Fruit fly (Drosophila melanogaster) whole organism, embryonic: ENCODE results near the gene PpV.

Experiments used
- CG10462 ChIP-seq: fragments of 200-800 bp; sonication (Bioruptor generic); optimal IDR thresholded peaks from 2 replicates; lab custom pipeline; 2016; ENCODE audit warnings: missing biosample characterization, missing genetic modification characterization
- CG12071 ChIP-seq: fragments of 200-800 bp; sonication (Bioruptor generic); optimal IDR thresholded peaks from 3 replicates; lab custom pipeline; 2018; ENCODE audit warnings: missing biosample characterization, mild to moderate bottlenecking, missing genetic modification characterization
- CG13123 ChIP-seq: fragments of 200-800 bp; sonication (Bioruptor generic); optimal IDR thresholded peaks from 2 replicates; lab custom pipeline; 2016; ENCODE audit warnings: missing biosample characterization, missing genetic modification characterization
- CG13624 ChIP-seq: fragments of 200-800 bp; sonication (Bioruptor generic); optimal IDR thresholded peaks from 2 replicates; lab custom pipeline; 2016; ENCODE audit warnings: missing biosample characterization, missing genetic modification characterization
- CG14014 ChIP-seq: fragments of 200-800 bp; sonication (Bioruptor generic); IDR thresholded peaks from 2 replicates; pipeline ENCODE4 v1.3.6; 2022; ENCODE audit warnings: missing biosample characterization, missing genetic modification characterization
- CG14441 ChIP-seq: fragments of 200-800 bp; sonication (Bioruptor generic); IDR thresholded peaks from 2 replicates; pipeline ENCODE4 v1.3.6; 2022; ENCODE audit warnings: missing biosample characterization, missing genetic modification characterization
- CG17802 ChIP-seq: fragments of 200-800 bp; sonication (Bioruptor generic); optimal IDR thresholded peaks from 2 replicates; lab custom pipeline; 2018; ENCODE audit warnings: missing biosample characterization, mild to moderate bottlenecking, missing genetic modification characterization, moderate library complexity
- CG18599 ChIP-seq: fragments of 200-800 bp; sonication (Bioruptor generic); optimal IDR thresholded peaks from 3 replicates; lab custom pipeline; 2017; ENCODE audit warnings: missing biosample characterization, missing genetic modification characterization, mild to moderate bottlenecking, moderate library complexity, missing genetic modification reagents
- CG18619 ChIP-seq: fragments of 200-800 bp; sonication (Bioruptor generic); optimal IDR thresholded peaks from 3 replicates; lab custom pipeline; 2017; ENCODE audit warnings: missing biosample characterization, mild to moderate bottlenecking, missing genetic modification characterization
- CG30403 ChIP-seq: fragments of 200-800 bp; sonication (Bioruptor generic); optimal IDR thresholded peaks from 3 replicates; lab custom pipeline; 2016; ENCODE audit warnings: missing biosample characterization, missing genetic modification characterization
- CG31441 ChIP-seq: fragments of 200-800 bp; sonication (Bioruptor generic); IDR thresholded peaks from 2 replicates; pipeline ENCODE4 v1.3.6; 2022; ENCODE audit warnings: missing biosample characterization, missing genetic modification characterization
- CG4424 ChIP-seq: fragments of 200-800 bp; sonication (Bioruptor generic); optimal IDR thresholded peaks from 3 replicates; lab custom pipeline; 2016; ENCODE audit warnings: missing biosample characterization, missing genetic modification characterization
- CG6765 ChIP-seq: fragments of 200-800 bp; sonication (Bioruptor generic); optimal IDR thresholded peaks from 3 replicates; lab custom pipeline; 2017; ENCODE audit warnings: missing biosample characterization, mild to moderate bottlenecking, missing genetic modification characterization
- CG7786 ChIP-seq: fragments of 200-800 bp; sonication (Bioruptor generic); optimal IDR thresholded peaks from 2 replicates; lab custom pipeline; 2016; ENCODE audit warnings: missing biosample characterization, missing genetic modification characterization
- CG8359 ChIP-seq: fragments of 200-800 bp; sonication (Bioruptor generic); optimal IDR thresholded peaks from 2 replicates; lab custom pipeline; 2017; ENCODE audit warnings: missing biosample characterization, mild to moderate bottlenecking, missing genetic modification characterization, borderline replicate concordance
- E2f1 ChIP-seq: fragments of 200-800 bp; sonication (Bioruptor generic); IDR thresholded peaks from 2 replicates; pipeline ENCODE4 v1.3.6; 2022; ENCODE audit warnings: missing biosample characterization, missing genetic modification characterization
- Mrtf ChIP-seq: fragments of 200-800 bp; sonication (Bioruptor generic); IDR thresholded peaks from 3 replicates; pipeline ENCODE4 v1.3.6; 2022; ENCODE audit warnings: missing biosample characterization, missing genetic modification characterization
- NK7.1 ChIP-seq: fragments of 200-800 bp; sonication (Bioruptor generic); optimal IDR thresholded peaks from 3 replicates; lab custom pipeline; 2016; ENCODE audit warnings: missing biosample characterization, missing genetic modification characterization
- Nf-YA ChIP-seq: fragments of 200-800 bp; sonication (Bioruptor generic); IDR thresholded peaks from 2 replicates; pipeline ENCODE4 v1.3.6; 2022; ENCODE audit warnings: missing biosample characterization, missing genetic modification characterization
- Sin3A ChIP-seq: fragments of >200 bp; optimal IDR thresholded peaks from 2 replicates; lab custom pipeline; 2018
- Sox102F ChIP-seq: fragments of 200-800 bp; sonication (Bioruptor generic); optimal IDR thresholded peaks from 2 replicates; lab custom pipeline; 2018; ENCODE audit warnings: missing biosample characterization, mild to moderate bottlenecking, missing genetic modification characterization, moderate library complexity
- Spps ChIP-seq: fragments of 200-800 bp; sonication (Bioruptor generic); optimal IDR thresholded peaks from 2 replicates; lab custom pipeline; 2018; ENCODE audit warnings: missing biosample characterization, mild to moderate bottlenecking, missing genetic modification characterization
- Usf ChIP-seq: fragments of 200-800 bp; sonication (Bioruptor generic); optimal IDR thresholded peaks from 2 replicates; lab custom pipeline; 2017; ENCODE audit warnings: missing genotype, missing biosample characterization, missing genetic modification characterization
- Xbp1 ChIP-seq: fragments of 200-800 bp; sonication (Bioruptor generic); optimal IDR thresholded peaks from 3 replicates; lab custom pipeline; 2016; ENCODE audit warnings: missing biosample characterization, mild to moderate bottlenecking, missing genetic modification characterization
- YL-1 ChIP-seq: fragments of 200-800 bp; sonication (Bioruptor generic); optimal IDR thresholded peaks from 3 replicates; lab custom pipeline; 2017; ENCODE audit warnings: missing biosample characterization, mild to moderate bottlenecking, missing genetic modification characterization
- abd-A ChIP-seq: fragments of 200-800 bp; sonication (Bioruptor generic); optimal IDR thresholded peaks from 3 replicates; lab custom pipeline; 2019; ENCODE audit warnings: missing biosample characterization, mild to moderate bottlenecking, missing genetic modification characterization, moderate library complexity
- al ChIP-seq: fragments of 200-800 bp; sonication (Bioruptor generic); IDR thresholded peaks from 2 replicates; pipeline ENCODE4 v1.3.6; 2022; ENCODE audit warnings: missing biosample characterization, missing genetic modification characterization
- amos ChIP-seq: fragments of 200-800 bp; sonication (Bioruptor generic); IDR thresholded peaks from 2 replicates; pipeline ENCODE4 v1.3.6; 2022; ENCODE audit warnings: missing biosample characterization, missing genetic modification characterization; ENCODE audit not compliant: partially characterized antibody
- cato ChIP-seq: fragments of 200-800 bp; sonication (Bioruptor generic); optimal IDR thresholded peaks from 2 replicates; lab custom pipeline; 2016; ENCODE audit warnings: missing biosample characterization, missing genetic modification characterization, borderline replicate concordance
- chinmo ChIP-seq: fragments of 200-800 bp; sonication (Bioruptor generic); IDR thresholded peaks from 4 replicates; pipeline ENCODE4 v1.3.6; 2022; ENCODE audit warnings: missing biosample characterization, missing genetic modification characterization; ENCODE audit not compliant: partially characterized antibody
- chm ChIP-seq: fragments of 200-800 bp; sonication (Bioruptor generic); IDR thresholded peaks from 2 replicates; pipeline ENCODE4 v1.3.6; 2022; ENCODE audit warnings: missing biosample characterization, missing genetic modification characterization
- corto ChIP-seq: fragments of 200-800 bp; sonication (Bioruptor generic); optimal IDR thresholded peaks from 2 replicates; lab custom pipeline; 2016; ENCODE audit warnings: missing biosample characterization, mild to moderate bottlenecking, missing genetic modification characterization, moderate library complexity
- crp ChIP-seq, 2 experiments: fragments of 200-800 bp; sonication (Bioruptor generic); optimal IDR thresholded peaks; 2 replicates in 1 of 2; 3 replicates in 1 of 2; lab custom pipeline; 2017; ENCODE audit warnings: missing biosample characterization in 2 of 2, missing genetic modification characterization in 2 of 2, mild to moderate bottlenecking in 1 of 2, moderate library complexity in 1 of 2
- disco-r ChIP-seq: fragments of 200-800 bp; sonication (Bioruptor generic); optimal IDR thresholded peaks from 2 replicates; lab custom pipeline; 2016; ENCODE audit warnings: missing biosample characterization, missing genetic modification characterization
- fd3F ChIP-seq: fragments of 200-800 bp; sonication (Bioruptor generic); optimal IDR thresholded peaks from 2 replicates; lab custom pipeline; 2018; ENCODE audit warnings: missing biosample characterization, mild to moderate bottlenecking, missing genetic modification characterization, moderate library complexity
- hbn ChIP-seq: fragments of 200-800 bp; sonication (Bioruptor generic); IDR thresholded peaks from 2 replicates; pipeline ENCODE4 v1.3.6; 2022; ENCODE audit warnings: missing biosample characterization, missing genetic modification characterization; ENCODE audit not compliant: partially characterized antibody
- hkb ChIP-seq, 2 experiments: fragments of 200-800 bp in 1 of 2; fragments of >200 bp in 1 of 2; sonication (Bioruptor generic) in 1 of 2; IDR thresholded peaks in 1 of 2; optimal IDR thresholded peaks in 1 of 2; 2 replicates each; pipeline versions ENCODE4 v1.3.6 to Lab custom; 2017 to 2022; ENCODE audit warnings: missing biosample characterization in 1 of 2, missing genetic modification characterization in 1 of 2
- lbe ChIP-seq: fragments of 200-800 bp; sonication (Bioruptor generic); optimal IDR thresholded peaks from 2 replicates; lab custom pipeline; 2016; ENCODE audit warnings: missing biosample characterization, mild to moderate bottlenecking, missing genetic modification characterization
- lov ChIP-seq, 2 experiments: fragments of 200-800 bp in 1 of 2; fragments of >200 bp in 1 of 2; sonication (Bioruptor generic) in 1 of 2; IDR thresholded peaks in 1 of 2; optimal IDR thresholded peaks in 1 of 2; 2 replicates in 1 of 2; 3 replicates in 1 of 2; pipeline versions ENCODE4 v1.3.6 to Lab custom; 2017 to 2022; ENCODE audit warnings: missing biosample characterization in 1 of 2, missing genetic modification characterization in 1 of 2
- maf-S ChIP-seq: fragments of 200-800 bp; sonication (Bioruptor generic); optimal IDR thresholded peaks from 2 replicates; lab custom pipeline; 2016; ENCODE audit warnings: missing biosample characterization, missing genetic modification characterization
- nerfin-2 ChIP-seq: fragments of 200-800 bp; sonication (Bioruptor generic); IDR thresholded peaks from 2 replicates; pipeline ENCODE4 v1.3.6; 2022; ENCODE audit warnings: missing biosample characterization, missing genetic modification characterization; ENCODE audit not compliant: partially characterized antibody
- pan ChIP-seq, 4 experiments: fragments of >200 bp in 3 of 4; fragments of 200-800 bp in 1 of 4; sonication (Bioruptor generic) in 1 of 4; optimal IDR thresholded peaks in 3 of 4; IDR thresholded peaks in 1 of 4; 2 replicates each; pipeline versions ENCODE4 v1.3.6 to Lab custom; 2017 to 2022; ENCODE audit warnings: missing biosample characterization in 2 of 4, missing genetic modification characterization in 2 of 4, mixed read lengths in 1 of 4
- pb ChIP-seq: fragments of 200-800 bp; sonication (Bioruptor generic); optimal IDR thresholded peaks from 3 replicates; lab custom pipeline; 2016; ENCODE audit warnings: missing biosample characterization, missing genetic modification characterization
- psq ChIP-seq: fragments of 200-800 bp; sonication (Bioruptor generic); optimal IDR thresholded peaks from 2 replicates; lab custom pipeline; 2017; ENCODE audit warnings: missing biosample characterization, missing genetic modification characterization
- sd ChIP-seq: fragments of 200-800 bp; sonication (Bioruptor generic); optimal IDR thresholded peaks from 3 replicates; lab custom pipeline; 2018; ENCODE audit warnings: missing biosample characterization, mild to moderate bottlenecking, missing genetic modification characterization, moderate library complexity
- sima ChIP-seq: fragments of 200-800 bp; sonication (Bioruptor generic); optimal IDR thresholded peaks from 2 replicates; lab custom pipeline; 2016; ENCODE audit warnings: missing biosample characterization, missing genetic modification characterization
- vvl ChIP-seq: fragments of 200-800 bp; sonication (Bioruptor generic); IDR thresholded peaks from 2 replicates; pipeline ENCODE4 v1.3.6; 2022; ENCODE audit warnings: missing biosample characterization, missing genetic modification characterization

The PpV gene

dm6 chrX:6330369-6330949 lies 42.3 kb downstream of the PpV start, which contains the start of gene CG42240 (continued):
- peak; percentile 81 for TF ChIP-seq Spps (tag; lab: Kevin White, UChicago)
- TF ChIP-seq CG8359 (GFP tag; lab: Kevin White, UChicago), result peak; percentile 69
- peak; percentile 72 for TF ChIP-seq CG14441 (GFP tag; lab: Robert Waterston, UW)
- peak; percentile 81 for TF ChIP-seq cato (GFP tag; lab: Kevin White, UChicago)
- peak; percentile 94 for TF ChIP-seq CG4424 (GFP tag; lab: Kevin White, UChicago)
- peak; percentile 81 for TF ChIP-seq lbe (GFP tag; lab: Kevin White, UChicago)
- peak; percentile 77 for TF ChIP-seq maf-S (GFP tag; lab: Kevin White, UChicago)
- TF ChIP-seq Sin3A, result no peak
- peak; percentile 93 for TF ChIP-seq Sox102F (GFP tag; lab: Kevin White, UChicago)
- TF ChIP-seq hbn (GFP tag; lab: Robert Waterston, UW), result no peak
- TF ChIP-seq CG7786 (GFP tag; lab: Kevin White, UChicago), result peak; percentile 67
- TF ChIP-seq pb (GFP tag; lab: Kevin White, UChicago), result peak; percentile 59
- TF ChIP-seq NK7.1 (GFP tag; lab: Kevin White, UChicago), result peak; percentile 73
- TF ChIP-seq lov (optimal IDR thresholded peaks at IDR 0.05; lab: Kevin White, UChicago), result no peak
- TF ChIP-seq lov (GFP tag; IDR thresholded peaks at IDR 0.05; lab: Robert Waterston, UW), result no peak
- TF ChIP-seq amos (GFP tag; lab: Robert Waterston, UW), result no peak
- TF ChIP-seq nerfin-2 (GFP tag; lab: Robert Waterston, UW), result no peak
- TF ChIP-seq Xbp1 (GFP tag; lab: Kevin White, UChicago), result peak; percentile 91
- TF ChIP-seq abd-A, result peak; percentile 57
- no peak; the same call in 2 of the 3 replicates for TF ChIP-seq Mrtf (GFP tag; lab: Robert Waterston, UW)
- peak; percentile 56; the same call in 1 of the 2 replicates for TF ChIP-seq Nf-YA (GFP tag; lab: Robert Waterston, UW)
- TF ChIP-seq CG30403 (GFP tag; lab: Kevin White, UChicago), result peak; percentile 96
- 0 out of 2 replicates have a peak, but pooled peaks have one; percentile 30 for TF ChIP-seq al
- peak; percentile 78 for TF ChIP-seq CG12071 (GFP tag; lab: Kevin White, UChicago)
- TF ChIP-seq CG13123 (GFP tag; lab: Kevin White, UChicago), result peak; percentile 55
- TF ChIP-seq chinmo (GFP tag; lab: Robert Waterston, UW), result 0 out of 4 replicates have a peak, but pooled peaks have one; percentile 35
- peak; percentile 63 for TF ChIP-seq CG13624 (GFP tag; lab: Kevin White, UChicago)
- peak; percentile 63 for TF ChIP-seq corto (GFP tag; lab: Kevin White, UChicago)
- no peak for TF ChIP-seq pan (optimal IDR thresholded peaks at IDR 0.05; lab: Kevin White, UChicago)
- TF ChIP-seq pan (GFP tag; optimal IDR thresholded peaks at IDR 0.05 in 1 of 2, IDR thresholded peaks at IDR 0.05 in 1 of 2), result peak in 1 of 2 experiments; percentile 73
- TF ChIP-seq vvl (GFP tag; lab: Robert Waterston, UW), result peak; percentile 78
- TF ChIP-seq CG31441 (GFP tag; lab: Robert Waterston, UW), result peak; percentile 96
- TF ChIP-seq E2f1 (GFP tag; lab: Robert Waterston, UW), result peak; percentile 76
- TF ChIP-seq disco-r (GFP tag; lab: Kevin White, UChicago), result peak; percentile 61
- TF ChIP-seq hkb (optimal IDR thresholded peaks at IDR 0.05; lab: Kevin White, UChicago), result no peak
- TF ChIP-seq hkb (GFP tag; IDR thresholded peaks at IDR 0.05; lab: Robert Waterston, UW), result peak; percentile 91
- TF ChIP-seq CG6765 (GFP tag; lab: Kevin White, UChicago), result peak; percentile 85
- peak; percentile 66 for TF ChIP-seq psq (GFP tag; lab: Kevin White, UChicago)
- TF ChIP-seq CG17802 (tag; lab: Kevin White, UChicago), result peak; percentile 48
- peak; percentile 93 for TF ChIP-seq CG18599 (GFP tag; lab: Kevin White, UChicago)
- TF ChIP-seq crp (GFP tag; optimal IDR thresholded peaks at IDR 0.05; lab: Kevin White, UChicago), result peak in 1 of 2 experiments; percentile 48
- TF ChIP-seq Usf (GFP tag; lab: Kevin White, UChicago), result peak; percentile 63
- TF ChIP-seq sima (GFP tag; lab: Kevin White, UChicago), result peak; percentile 16
- no peak for TF ChIP-seq sd (tag; lab: Kevin White, UChicago)
- peak; percentile 93 for TF ChIP-seq CG18619 (GFP tag; lab: Kevin White, UChicago)
- TF ChIP-seq CG14014 (GFP tag; lab: Robert Waterston, UW), result peak; percentile 72
- peak; percentile 78 for TF ChIP-seq fd3F
- peak; percentile 82 for TF ChIP-seq YL-1 (GFP tag; lab: Kevin White, UChicago)
- TF ChIP-seq CG10462, result peak; percentile 81
- TF ChIP-seq chm (GFP tag; lab: Robert Waterston, UW), result 0 out of 2 replicates have a peak, but pooled peaks have one; percentile 24
